Worm (Caenorhabditis elegans): ENCODE measurements around the gene pbs-3.

Gene pbs-3

DNA sequence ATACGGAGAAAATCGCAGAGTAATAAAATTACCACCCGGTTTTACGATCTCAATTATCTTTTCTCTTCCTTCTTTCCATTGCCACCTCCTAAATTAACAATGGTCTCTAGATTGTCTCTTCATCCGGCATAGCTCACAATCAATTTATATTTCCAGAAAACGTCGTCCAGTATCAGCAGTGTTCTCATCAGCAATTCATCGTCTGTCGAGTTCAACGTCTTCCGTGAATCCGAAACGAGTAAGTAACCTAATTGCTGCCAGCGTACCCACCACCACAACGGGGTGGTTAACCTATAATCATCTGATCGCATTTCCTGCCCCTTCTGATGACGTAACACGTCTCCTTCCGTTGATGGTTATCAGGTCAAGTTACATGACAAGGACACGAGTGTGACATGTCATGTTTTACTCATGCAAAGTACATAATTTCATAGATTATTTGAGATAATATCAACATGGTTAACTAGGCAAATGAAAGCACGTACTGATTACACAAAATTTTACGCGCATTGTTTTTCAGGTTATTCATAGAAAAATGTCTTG, 30.8 kb upstream of the pbs-3 start:
- TF ChIP-seq rbr-2 (tag; optimal IDR thresholded peaks at IDR 0.05) (no peak), snpc-1.2 (GFP tag; IDR thresholded peaks at IDR 0.05) (no peak), dmd-6 (GFP tag; IDR thresholded peaks at IDR 0.05) (peak; percentile 29; the same call in 1 of the 2 replicates), unc-62 (GFP tag; optimal IDR thresholded peaks at IDR 0.05 in 1 of 2) (peak in 1 of 2 experiments; percentile 95), unc-62 (tag; optimal IDR thresholded peaks at IDR 0.05) (no peak), hlh-30 (tag; optimal IDR thresholded peaks at IDR 0.05; ENCODE audit: insufficient read depth) (peak; percentile 63), spr-1 (tag; optimal IDR thresholded peaks at IDR 0.05) (no peak)

DNA sequence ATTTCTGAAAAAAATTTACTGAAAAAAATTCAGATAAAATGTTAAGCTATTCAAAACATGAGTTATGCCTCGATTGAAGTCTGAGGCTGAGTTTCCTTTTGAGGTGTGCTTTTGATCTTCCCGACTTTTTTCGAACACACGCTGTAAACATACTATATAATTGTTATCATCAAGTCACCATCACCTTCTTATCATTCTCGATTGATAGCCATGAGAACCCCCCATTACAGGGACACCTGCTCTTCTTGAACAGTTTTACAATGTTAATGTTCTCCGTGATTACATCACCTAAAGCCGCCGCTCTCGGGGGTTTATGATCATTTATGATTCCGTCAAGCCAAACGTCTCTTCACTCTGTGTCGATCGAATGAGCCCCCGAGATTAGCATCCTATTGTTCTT, 28.9 kb upstream of the pbs-3 start:
- TF ChIP-seq daf-16 (GFP tag; optimal IDR thresholded peaks at IDR 0.05) (no peak), daf-16 (tag; optimal IDR thresholded peaks at IDR 0.05) (peak; percentile 45), pqm-1 (tag; optimal IDR thresholded peaks at IDR 0.05) (peak; percentile 15), ztf-11 (tag; optimal IDR thresholded peaks at IDR 0.05) (no peak), Y5F2A.4 (GFP tag; optimal IDR thresholded peaks at IDR 0.05) (no peak), attf-4 (tag; optimal IDR thresholded peaks at IDR 0.05) (no peak)

DNA sequence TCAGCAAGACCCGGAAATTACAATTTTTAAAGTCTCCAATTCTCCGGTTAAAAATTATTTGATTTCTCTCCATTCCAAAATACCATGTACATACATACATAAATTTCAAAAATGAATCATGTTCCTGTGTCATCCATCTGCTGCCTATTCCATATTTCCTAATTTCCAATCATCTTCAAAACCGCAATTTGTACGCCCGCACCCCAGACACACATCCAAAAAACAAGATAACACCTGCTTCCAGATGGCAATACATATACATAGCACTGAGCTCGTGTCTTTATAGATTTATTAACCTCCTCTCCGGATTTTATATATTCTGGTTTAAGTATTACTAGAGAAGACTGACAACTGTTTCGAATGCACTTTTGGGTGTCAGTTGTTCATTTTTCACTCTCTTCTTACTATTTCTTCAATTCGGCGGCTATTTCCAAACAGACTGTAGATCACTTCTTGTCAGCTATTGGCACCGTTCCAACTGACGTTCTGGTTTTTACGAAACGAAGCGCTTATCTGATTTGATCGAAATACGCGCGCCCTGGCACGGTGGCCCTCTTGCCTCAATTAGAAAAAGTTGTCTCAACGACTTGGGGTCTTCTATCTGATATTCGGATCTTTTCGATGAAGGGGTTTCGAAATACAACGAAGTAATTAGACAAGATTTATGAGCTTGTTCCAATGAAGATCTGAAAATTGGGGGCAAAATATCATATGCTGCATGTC, 26.6 kb upstream of the pbs-3 start:
- TF ChIP-seq aha-1 (tag), result peak; percentile 40
- no peak for TF ChIP-seq zip-11 (GFP tag; IDR thresholded peaks at IDR 0.05)

DNA sequence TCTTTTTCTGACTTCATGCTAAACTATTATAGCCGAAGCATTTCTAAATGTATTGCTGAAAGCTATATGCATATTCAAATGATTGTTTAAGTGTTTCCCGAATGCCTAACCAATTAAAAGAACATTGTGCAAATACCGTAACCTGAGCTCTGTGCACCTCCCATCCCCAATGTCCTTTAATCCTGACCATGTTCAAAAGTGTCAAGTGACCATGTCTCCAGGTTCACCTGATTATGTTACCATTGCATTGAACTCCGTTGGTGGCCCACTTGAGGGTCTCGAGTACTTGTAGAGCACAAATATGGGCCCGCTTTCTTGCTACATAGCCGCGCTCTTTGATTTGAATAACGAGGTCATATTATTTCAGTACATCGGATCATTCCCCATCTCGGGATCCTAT, 20.1 kb upstream of the pbs-3 start:
- no peak for TF ChIP-seq jun-1 (tag; optimal IDR thresholded peaks at IDR 0.05)
- TF ChIP-seq ama-1 (optimal IDR thresholded peaks at IDR 0.05), result no peak
- TF ChIP-seq dmd-8 (GFP tag; IDR thresholded peaks at IDR 0.05), result no peak
- TF ChIP-seq daf-19 (GFP tag; conservative IDR thresholded peaks at IDR 0.05), result no peak
- TF ChIP-seq tra-1 (GFP tag; IDR thresholded peaks at IDR 0.05), result no peak
- no peak for TF ChIP-seq unc-39 (tag; optimal IDR thresholded peaks at IDR 0.05)

DNA sequence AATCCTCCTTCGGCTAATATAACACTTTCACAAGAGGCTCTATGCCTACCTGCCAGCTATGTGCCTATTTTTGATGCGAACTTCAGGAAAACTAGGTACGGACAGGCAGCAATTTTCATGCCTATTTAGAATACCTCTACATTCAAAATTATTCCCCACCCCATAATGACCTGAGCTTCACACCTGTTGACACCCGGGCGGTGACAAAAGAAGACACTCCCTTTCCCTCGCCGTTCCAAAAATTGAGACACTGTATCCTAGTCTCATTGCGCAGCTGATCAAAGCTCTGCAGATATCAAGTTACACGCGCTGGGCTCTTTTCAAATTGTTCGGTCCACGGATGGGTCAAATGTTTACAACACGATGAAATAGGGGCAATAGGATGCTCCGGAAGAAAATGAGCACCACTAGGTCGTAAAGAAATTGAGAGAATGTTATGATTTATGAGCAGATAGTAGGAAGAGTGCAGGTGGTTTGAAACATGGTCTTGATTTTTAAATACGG, 19.3 kb upstream of the pbs-3 start:
- TF ChIP-seq aha-1 (tag) (peak; percentile 86), lin-13 (GFP tag; optimal IDR thresholded peaks at IDR 0.05) (no peak)

DNA sequence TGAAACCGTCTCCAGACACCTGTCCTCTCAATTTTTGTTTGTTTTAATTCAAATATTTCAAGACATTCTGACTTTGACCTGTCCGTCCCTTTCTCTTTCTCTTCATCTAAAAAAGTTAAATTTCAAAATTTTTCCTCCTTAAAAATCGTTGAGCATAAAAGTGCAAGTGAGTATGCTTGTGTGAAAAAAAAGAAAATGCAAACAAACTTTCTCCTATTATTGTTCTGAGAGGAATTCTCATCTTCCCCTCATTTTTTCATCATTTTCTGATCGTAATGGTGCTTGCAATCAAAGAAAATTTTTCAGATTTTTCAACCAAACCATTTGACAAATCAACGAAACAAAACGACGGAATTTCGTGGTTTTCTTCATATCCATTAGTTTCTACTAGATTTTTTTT, 13.6 kb upstream of the pbs-3 start, which contains the start of gene shc-2:
Gene shc-2 (plus strand): TSS at position 301 of the 400 bp plus-strand sequence.
- no peak for TF ChIP-seq set-16 (GFP tag; IDR thresholded peaks at IDR 0.05)

DNA sequence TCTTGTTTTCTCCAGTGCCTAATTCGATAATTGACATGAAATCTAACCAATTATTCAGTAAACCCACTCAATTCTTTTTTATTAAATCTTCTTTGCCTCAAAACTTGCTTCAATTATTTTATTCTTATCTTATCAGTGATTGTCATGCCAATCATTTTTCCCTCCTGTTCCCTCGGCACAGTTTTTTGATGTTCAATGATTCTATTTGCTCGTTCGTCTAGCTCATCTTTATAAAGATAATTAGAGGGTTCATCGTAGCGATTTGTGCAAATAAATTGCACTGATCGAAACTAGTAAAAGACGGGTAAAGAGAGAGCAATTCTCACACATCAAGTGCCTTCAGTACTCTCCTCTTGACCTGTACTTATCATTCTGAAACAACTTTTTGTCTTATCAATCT, 12.4 kb upstream of the pbs-3 start:
- TF ChIP-seq pqm-1 (tag; optimal IDR thresholded peaks at IDR 0.05), result peak; percentile 68
- peak; percentile 20 for TF ChIP-seq hlh-11 (tag; optimal IDR thresholded peaks at IDR 0.05)
- TF ChIP-seq mes-2 (tag; optimal IDR thresholded peaks at IDR 0.05; ENCODE audit: poor library complexity, severe bottlenecking), result no peak

DNA sequence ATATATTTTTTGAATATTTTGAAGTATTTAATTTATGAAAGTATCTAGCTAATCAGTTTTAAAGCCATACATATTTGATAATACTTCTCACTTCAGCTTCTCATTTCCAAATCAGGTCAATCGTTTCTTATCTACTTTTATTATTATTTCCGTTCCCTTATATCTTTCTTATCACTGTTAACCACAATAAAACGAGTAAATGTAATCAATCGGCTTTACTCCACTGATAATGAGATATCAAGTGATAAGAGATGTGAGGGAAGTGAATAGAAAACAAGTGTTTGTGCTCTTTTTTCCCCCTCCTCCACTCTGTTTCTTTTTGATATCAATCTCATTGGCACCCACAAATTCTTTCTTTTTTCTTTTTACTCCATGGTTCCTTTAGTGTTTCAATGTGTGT, 11.3 kb upstream of the pbs-3 start:
- TF ChIP-seq nhr-28 (tag; optimal IDR thresholded peaks at IDR 0.05) (peak; percentile 15), daf-12 (tag; optimal IDR thresholded peaks at IDR 0.05) (no peak), Y48G9A.11 (GFP tag; IDR thresholded peaks at IDR 0.05) (no peak), daf-16 (GFP tag; optimal IDR thresholded peaks at IDR 0.05) (no peak), daf-16 (tag; optimal IDR thresholded peaks at IDR 0.05) (peak; percentile 31), pqm-1 (tag; optimal IDR thresholded peaks at IDR 0.05) (peak; percentile 14), zip-11 (GFP tag; IDR thresholded peaks at IDR 0.05) (no peak), vab-7 (GFP tag; IDR thresholded peaks at IDR 0.05) (no peak), dve-1 (tag; optimal IDR thresholded peaks at IDR 0.05; ENCODE audit: insufficient read depth) (peak; percentile 76), php-3 (GFP tag; IDR thresholded peaks at IDR 0.05) (peak; percentile 59), hlh-11 (tag; optimal IDR thresholded peaks at IDR 0.05) (peak; percentile 14)

Data from whole organism, L4 larva.